Fruit fly (Drosophila melanogaster) whole organism, embryonic: ENCODE data around the gene CG13126.

Experiments used
- ATbp ChIP-seq: fragments of 200-800 bp; sonication (Bioruptor generic); optimal IDR thresholded peaks from 2 replicates; lab custom pipeline; 2017; ENCODE audit warnings: missing biosample characterization, mild to moderate bottlenecking, missing genetic modification characterization, missing genetic modification reagents
- Asciz ChIP-seq: fragments of 200-800 bp; sonication (Bioruptor generic); optimal IDR thresholded peaks from 2 replicates; lab custom pipeline; 2017; ENCODE audit warnings: missing biosample characterization, mild to moderate bottlenecking, missing genetic modification characterization, missing genetic modification reagents
- Awh ChIP-seq: fragments of 200-800 bp; sonication (Bioruptor generic); IDR thresholded peaks from 2 replicates; pipeline ENCODE4, ENCODE4 v1.3.6; 2022; ENCODE audit warnings: missing biosample characterization, missing genetic modification characterization
- CG10209 ChIP-seq: fragments of 200-800 bp; sonication (Bioruptor generic); optimal IDR thresholded peaks from 3 replicates; lab custom pipeline; 2017; ENCODE audit warnings: missing biosample characterization, mild to moderate bottlenecking, missing genetic modification characterization, missing genetic modification reagents
- CG10959 ChIP-seq: fragments of 200-800 bp; sonication (Bioruptor generic); IDR thresholded peaks from 2 replicates; pipeline ENCODE4 v1.3.6; 2022; ENCODE audit warnings: missing biosample characterization, missing genetic modification characterization
- CG12942 ChIP-seq: fragments of 200-800 bp; sonication (Bioruptor generic); optimal IDR thresholded peaks from 3 replicates; lab custom pipeline; 2016; ENCODE audit warnings: missing biosample characterization, missing genetic modification characterization
- CG14050 ChIP-seq: fragments of 200-800 bp; sonication (Bioruptor generic); IDR thresholded peaks from 3 replicates; pipeline ENCODE4 v1.3.6; 2022; ENCODE audit warnings: missing biosample characterization, missing genetic modification characterization
- CG1529 ChIP-seq: fragments of 200-800 bp; sonication (Bioruptor generic); optimal IDR thresholded peaks from 3 replicates; lab custom pipeline; 2018; ENCODE audit warnings: missing biosample characterization, missing genetic modification characterization
- CG17385 ChIP-seq: fragments of 200-800 bp; sonication (Bioruptor generic); optimal IDR thresholded peaks from 3 replicates; lab custom pipeline; 2018; ENCODE audit warnings: missing biosample characterization, mild to moderate bottlenecking, missing genetic modification characterization
- CG18262 ChIP-seq: fragments of 200-800 bp; optimal IDR thresholded peaks from 3 replicates; lab custom pipeline; 2019; ENCODE audit warnings: missing biosample characterization, mild to moderate bottlenecking, missing genetic modification characterization, moderate library complexity
- CG33557 ChIP-seq: fragments of 200-800 bp; sonication (Bioruptor generic); optimal IDR thresholded peaks from 2 replicates; lab custom pipeline; 2019; ENCODE audit warnings: missing biosample characterization, mild to moderate bottlenecking, missing genetic modification characterization, moderate library complexity
- CG34422 ChIP-seq: fragments of 200-800 bp; sonication (Bioruptor generic); IDR thresholded peaks from 3 replicates; pipeline ENCODE4 v1.3.6; 2022; ENCODE audit warnings: missing biosample characterization, missing genetic modification characterization
- CG4820 ChIP-seq: fragments of 200-800 bp; sonication (Bioruptor generic); optimal IDR thresholded peaks from 3 replicates; lab custom pipeline; 2016; ENCODE audit warnings: missing biosample characterization, missing genetic modification characterization
- CG5180 ChIP-seq: fragments of 200-800 bp; sonication (Bioruptor generic); optimal IDR thresholded peaks from 3 replicates; lab custom pipeline; 2017; ENCODE audit warnings: missing biosample characterization, missing genetic modification characterization, mild to moderate bottlenecking, moderate library complexity, missing genetic modification reagents
- CG6689 ChIP-seq: fragments of 200-800 bp; sonication (Bioruptor generic); IDR thresholded peaks from 2 replicates; pipeline ENCODE4 v1.3.6; 2022; ENCODE audit warnings: missing biosample characterization, missing genetic modification characterization
- CG8281 ChIP-seq: fragments of 200-800 bp; sonication (Bioruptor generic); optimal IDR thresholded peaks from 2 replicates; lab custom pipeline; 2018; ENCODE audit warnings: missing biosample characterization, mild to moderate bottlenecking, missing genetic modification characterization, moderate library complexity
- CG8359 ChIP-seq: fragments of 200-800 bp; sonication (Bioruptor generic); optimal IDR thresholded peaks from 2 replicates; lab custom pipeline; 2017; ENCODE audit warnings: missing biosample characterization, mild to moderate bottlenecking, missing genetic modification characterization, borderline replicate concordance
- Dad ChIP-seq: fragments of 200-800 bp; sonication (Bioruptor generic); optimal IDR thresholded peaks from 3 replicates; lab custom pipeline; 2016; ENCODE audit warnings: missing biosample characterization, missing genetic modification characterization
- Drgx ChIP-seq: fragments of 200-800 bp; sonication (Bioruptor generic); IDR thresholded peaks from 2 replicates; pipeline ENCODE4 v1.3.6; 2022; ENCODE audit warnings: missing biosample characterization, missing genetic modification characterization
- Gsc ChIP-seq: fragments of 200-800 bp; sonication (Bioruptor generic); IDR thresholded peaks from 2 replicates; pipeline ENCODE4 v1.3.6; 2022; ENCODE audit warnings: missing biosample characterization, missing genetic modification characterization
- H15 ChIP-seq: fragments of 200-800 bp; sonication (Bioruptor generic); IDR thresholded peaks from 3 replicates; pipeline ENCODE4 v1.3.6; 2022; ENCODE audit warnings: missing biosample characterization, missing genetic modification characterization
- HHEX ChIP-seq: fragments of 200-800 bp; sonication (Bioruptor generic); optimal IDR thresholded peaks from 3 replicates; lab custom pipeline; 2017; ENCODE audit warnings: missing biosample characterization, mild to moderate bottlenecking, missing genetic modification characterization, missing genetic modification reagents
- Mrtf ChIP-seq: fragments of 200-800 bp; sonication (Bioruptor generic); IDR thresholded peaks from 3 replicates; pipeline ENCODE4 v1.3.6; 2022; ENCODE audit warnings: missing biosample characterization, missing genetic modification characterization
- Nf-YC ChIP-seq: fragments of 200-800 bp; optimal IDR thresholded peaks from 3 replicates; lab custom pipeline; 2019; ENCODE audit warnings: missing biosample characterization, mild to moderate bottlenecking, missing genetic modification characterization, moderate library complexity
- Oli ChIP-seq: fragments of 200-800 bp; sonication (Bioruptor generic); optimal IDR thresholded peaks from 2 replicates; lab custom pipeline; 2018; ENCODE audit warnings: missing biosample characterization, mild to moderate bottlenecking, missing genetic modification characterization, moderate library complexity
- Sox100B ChIP-seq: fragments of 200-800 bp; sonication (Bioruptor generic); optimal IDR thresholded peaks from 3 replicates; lab custom pipeline; 2018; ENCODE audit warnings: missing biosample characterization, mild to moderate bottlenecking, missing genetic modification characterization
- ase ChIP-seq: fragments of 200-800 bp; sonication (Bioruptor generic); IDR thresholded peaks from 3 replicates; pipeline ENCODE4 v1.3.6; 2022; ENCODE audit warnings: missing biosample characterization, missing genetic modification characterization
- bcd ChIP-seq: fragments of 200-800 bp; sonication (Bioruptor generic); optimal IDR thresholded peaks from 2 replicates; lab custom pipeline; 2017; ENCODE audit warnings: missing biosample characterization, mild to moderate bottlenecking, missing genetic modification characterization
- bsh ChIP-seq, 2 experiments: fragments of 200-800 bp; sonication (Bioruptor generic); optimal IDR thresholded peaks; 2 replicates each; lab custom pipeline; 2017 to 2018; ENCODE audit warnings: mild to moderate bottlenecking in 2 of 2, missing biosample characterization in 2 of 2, missing genetic modification characterization in 2 of 2, moderate library complexity in 1 of 2
- cg ChIP-seq: fragments of 200-800 bp; sonication (Bioruptor generic); optimal IDR thresholded peaks from 3 replicates; lab custom pipeline; 2019; ENCODE audit warnings: missing biosample characterization, mild to moderate bottlenecking, missing genetic modification characterization, moderate library complexity
- corto ChIP-seq: fragments of 200-800 bp; sonication (Bioruptor generic); optimal IDR thresholded peaks from 2 replicates; lab custom pipeline; 2016; ENCODE audit warnings: missing biosample characterization, mild to moderate bottlenecking, missing genetic modification characterization, moderate library complexity
- crol ChIP-seq: fragments of 200-800 bp; sonication (Bioruptor generic); IDR thresholded peaks from 2 replicates; pipeline ENCODE4 v1.3.6; 2022; ENCODE audit warnings: missing biosample characterization, missing genetic modification characterization
- danr ChIP-seq: fragments of 200-800 bp; sonication (Bioruptor generic); IDR thresholded peaks from 2 replicates; pipeline ENCODE4 v1.3.6; 2022; ENCODE audit warnings: missing biosample characterization, missing genetic modification characterization
- ems ChIP-seq: fragments of 200-800 bp; sonication (Bioruptor generic); optimal IDR thresholded peaks from 3 replicates; lab custom pipeline; 2016; ENCODE audit warnings: missing biosample characterization, missing genetic modification characterization
- fd64A ChIP-seq: fragments of 200-800 bp; sonication (Bioruptor generic); optimal IDR thresholded peaks from 3 replicates; lab custom pipeline; 2018; ENCODE audit warnings: missing biosample characterization, mild to moderate bottlenecking, missing genetic modification characterization
- fd96Cb ChIP-seq: fragments of 200-800 bp; sonication (Bioruptor generic); optimal IDR thresholded peaks from 2 replicates; lab custom pipeline; 2018; ENCODE audit warnings: missing biosample characterization, mild to moderate bottlenecking, missing genetic modification characterization, moderate library complexity
- fu2 ChIP-seq: fragments of 200-800 bp; sonication (Bioruptor generic); optimal IDR thresholded peaks from 2 replicates; lab custom pipeline; 2016; ENCODE audit warnings: missing biosample characterization, missing genetic modification characterization
- lmd ChIP-seq: fragments of 200-800 bp; sonication (Bioruptor generic); IDR thresholded peaks from 2 replicates; pipeline ENCODE4 v1.3.6; 2022; ENCODE audit warnings: missing biosample characterization, missing genetic modification characterization
- nmo ChIP-seq: fragments of 200-800 bp; sonication (Bioruptor generic); optimal IDR thresholded peaks from 2 replicates; lab custom pipeline; 2018; ENCODE audit warnings: missing biosample characterization, mild to moderate bottlenecking, missing genetic modification characterization, moderate library complexity
- oc ChIP-seq: fragments of 200-800 bp; sonication (Bioruptor generic); optimal IDR thresholded peaks from 2 replicates; lab custom pipeline; 2018; ENCODE audit warnings: missing biosample characterization, mild to moderate bottlenecking, missing genetic modification characterization, moderate library complexity
- odd ChIP-seq: fragments of 200-800 bp; sonication (Bioruptor generic); optimal IDR thresholded peaks from 2 replicates; lab custom pipeline; 2017; ENCODE audit warnings: missing biosample characterization, mild to moderate bottlenecking, missing genetic modification characterization
- pan ChIP-seq, 4 experiments: fragments of >200 bp in 3 of 4; fragments of 200-800 bp in 1 of 4; sonication (Bioruptor generic) in 1 of 4; optimal IDR thresholded peaks in 3 of 4; IDR thresholded peaks in 1 of 4; 2 replicates each; pipeline versions ENCODE4 v1.3.6 to Lab custom; 2017 to 2022; ENCODE audit warnings: missing biosample characterization in 2 of 4, missing genetic modification characterization in 2 of 4, mixed read lengths in 1 of 4
- psq ChIP-seq: fragments of 200-800 bp; sonication (Bioruptor generic); optimal IDR thresholded peaks from 2 replicates; lab custom pipeline; 2017; ENCODE audit warnings: missing biosample characterization, missing genetic modification characterization
- repo ChIP-seq: fragments of 200-800 bp; sonication (Bioruptor generic); optimal IDR thresholded peaks from 2 replicates; lab custom pipeline; 2016; ENCODE audit warnings: missing biosample characterization, missing genetic modification characterization
- ro ChIP-seq: fragments of 200-800 bp; sonication (Bioruptor generic); IDR thresholded peaks from 2 replicates; pipeline ENCODE4 v1.3.6; 2022; ENCODE audit warnings: missing biosample characterization, missing genetic modification characterization
- slbo ChIP-seq: fragments of 200-800 bp; sonication (Bioruptor generic); IDR thresholded peaks from 2 replicates; pipeline ENCODE4 v1.3.6; 2022; ENCODE audit warnings: missing biosample characterization, missing genetic modification characterization
- unpg ChIP-seq: fragments of 200-800 bp; sonication (Bioruptor generic); optimal IDR thresholded peaks from 3 replicates; lab custom pipeline; 2018; ENCODE audit warnings: missing biosample characterization, mild to moderate bottlenecking, missing genetic modification characterization, moderate library complexity

Gene CG13126

DNA sequence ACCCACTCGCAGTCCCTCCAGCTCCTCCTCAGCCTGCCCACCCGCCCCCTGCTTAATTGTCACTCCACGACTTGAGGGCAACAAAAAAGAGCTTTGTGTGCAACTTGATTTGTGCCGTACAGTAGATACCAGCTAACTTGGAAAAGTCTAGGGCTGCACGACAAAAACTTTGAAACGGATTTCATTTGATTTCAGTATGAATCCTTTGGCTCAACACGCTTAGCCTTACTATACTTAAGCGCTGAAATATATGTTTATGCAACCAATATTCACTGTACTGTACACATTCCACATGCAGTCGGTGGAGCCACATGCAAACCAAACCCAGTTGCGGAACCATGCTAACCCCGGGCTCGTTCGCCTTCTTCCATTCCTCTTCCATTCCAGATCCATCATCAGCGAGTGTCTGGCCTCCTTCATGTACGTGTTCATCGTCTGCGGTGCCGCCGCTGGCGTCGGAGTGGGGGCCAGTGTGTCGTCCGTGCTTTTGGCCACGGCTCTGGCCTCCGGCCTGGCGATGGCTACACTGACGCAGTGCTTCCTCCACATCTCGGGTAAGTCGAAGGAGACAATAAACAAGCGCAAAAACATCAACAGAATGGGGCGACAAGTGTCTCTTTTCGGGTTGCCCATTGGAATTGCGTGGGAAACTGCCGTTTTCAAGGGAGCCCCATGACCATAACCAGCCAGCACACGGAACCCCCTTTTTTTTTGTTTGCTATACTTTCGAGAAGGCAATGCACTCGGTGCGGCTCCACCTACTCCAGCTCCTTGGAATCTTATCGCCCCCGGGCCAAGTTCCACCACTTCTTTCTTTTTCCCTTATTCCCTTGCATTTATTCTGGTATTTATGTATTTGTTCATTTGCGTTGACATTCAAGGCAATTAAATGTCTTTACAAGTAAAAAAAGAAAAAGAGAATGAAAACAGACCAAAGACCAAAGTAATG is 32.7 kb upstream of the CG13126 start (continued):
- TF ChIP-seq psq (GFP tag; lab: Kevin White, UChicago), result no peak
- TF ChIP-seq Awh (GFP tag; lab: Robert Waterston, UW), result peak; percentile 75
- no peak for TF ChIP-seq CG8281 (tag; lab: Kevin White, UChicago)
- peak; percentile 43 for TF ChIP-seq Asciz (GFP tag; lab: Kevin White, UChicago)
- TF ChIP-seq Nf-YC (tag; lab: Kevin White, UChicago), result no peak
- no peak for TF ChIP-seq ems (GFP tag; lab: Kevin White, UChicago)
- TF ChIP-seq fd64A (GFP tag; lab: Kevin White, UChicago), result peak; percentile 39
- TF ChIP-seq pan (optimal IDR thresholded peaks at IDR 0.05; lab: Kevin White, UChicago), result no peak
- TF ChIP-seq pan (GFP tag; optimal IDR thresholded peaks at IDR 0.05 in 1 of 2, IDR thresholded peaks at IDR 0.05 in 1 of 2), result peak in 1 of 2 experiments; percentile 69
- TF ChIP-seq bsh (GFP tag; optimal IDR thresholded peaks at IDR 0.05; lab: Kevin White, UChicago), result peak; percentile 79 to 83
- peak; percentile 13 for TF ChIP-seq HHEX (GFP tag; lab: Kevin White, UChicago)
- no peak for TF ChIP-seq Gsc (GFP tag; lab: Robert Waterston, UW)
- TF ChIP-seq Drgx (GFP tag; lab: Robert Waterston, UW), result peak; percentile 94
- TF ChIP-seq CG8359 (GFP tag; lab: Kevin White, UChicago), result peak; percentile 40
- peak; percentile 50 for TF ChIP-seq unpg
- TF ChIP-seq CG10959, result no peak
- peak; percentile 30; the same call in 1 of the 3 replicates for TF ChIP-seq CG14050 (GFP tag; lab: Robert Waterston, UW)
- TF ChIP-seq CG4820, result peak; percentile 60
- TF ChIP-seq slbo (GFP tag; lab: Robert Waterston, UW), result peak; percentile 36; the same call in 1 of the 2 replicates
- TF ChIP-seq Dad (GFP tag; lab: Kevin White, UChicago), result no peak
- peak; percentile 67 for TF ChIP-seq CG6689 (GFP tag; lab: Robert Waterston, UW)
- TF ChIP-seq Mrtf (GFP tag; lab: Robert Waterston, UW), result peak; percentile 37; the same call in 1 of the 3 replicates
- TF ChIP-seq CG10209 (GFP tag; lab: Kevin White, UChicago), result peak; percentile 12
- TF ChIP-seq nmo (GFP tag; lab: Kevin White, UChicago), result peak; percentile 76
- TF ChIP-seq CG18262 (tag; lab: Kevin White, UChicago), result peak; percentile 68
- TF ChIP-seq Oli (tag; lab: Kevin White, UChicago), result peak; percentile 63
- no peak for TF ChIP-seq cg (GFP tag; lab: Kevin White, UChicago)
- no peak for TF ChIP-seq CG5180
- no peak for TF ChIP-seq oc (tag; lab: Kevin White, UChicago)
- TF ChIP-seq odd (GFP tag; lab: Kevin White, UChicago), result no peak
- peak; percentile 66 for TF ChIP-seq corto
- TF ChIP-seq lmd (GFP tag; lab: Robert Waterston, UW), result peak; percentile 65
- TF ChIP-seq fu2 (GFP tag; lab: Kevin White, UChicago), result no peak
- TF ChIP-seq H15 (GFP tag; lab: Robert Waterston, UW), result peak; percentile 76
- TF ChIP-seq bcd (GFP tag; lab: Kevin White, UChicago), result peak; percentile 47
- TF ChIP-seq CG33557 (GFP tag; lab: Kevin White, UChicago), result no peak
- peak; percentile 59; the same call in 2 of the 3 replicates for TF ChIP-seq CG34422 (GFP tag; lab: Robert Waterston, UW)
- TF ChIP-seq Sox100B (GFP tag; lab: Kevin White, UChicago), result peak; percentile 47
- peak; percentile 76; the same call in 1 of the 3 replicates for TF ChIP-seq ase (GFP tag; lab: Robert Waterston, UW)
- 0 out of 2 replicates have a peak, but pooled peaks have one; percentile 21 for TF ChIP-seq danr (GFP tag; lab: Robert Waterston, UW)
- TF ChIP-seq CG1529 (GFP tag; lab: Kevin White, UChicago), result peak; percentile 15
- no peak for TF ChIP-seq crol
- TF ChIP-seq ATbp (GFP tag; lab: Kevin White, UChicago), result peak; percentile 61
- no peak for TF ChIP-seq repo
- peak; percentile 1 for TF ChIP-seq CG12942
- TF ChIP-seq ro (GFP tag; lab: Robert Waterston, UW), result no peak
- peak; percentile 28 for TF ChIP-seq CG17385 (GFP tag; lab: Kevin White, UChicago)
- TF ChIP-seq fd96Cb (tag; lab: Kevin White, UChicago), result peak; percentile 72
